Worm (Caenorhabditis elegans) whole organism, early embryonic: ENCODE data around the gene T22F3.12.

Source experiments
- ama-1 ChIP-seq: fragments of 150-350 bp; optimal IDR thresholded peaks from 2 replicates; lab custom pipeline; 2014
- ceh-36 ChIP-seq: sonication (generic microtip); optimal IDR thresholded peaks from 2 replicates; lab custom pipeline; 2016; ENCODE audit warnings: missing genetic modification characterization, inconsistent platforms, missing compliant biosample characterization
- ets-7 ChIP-seq: sonication (generic microtip); optimal IDR thresholded peaks from 2 replicates; lab custom pipeline; 2016; ENCODE audit warnings: missing genotype, missing genetic modification characterization, missing compliant biosample characterization
- flt-1 ChIP-seq: fragments of 200-800 bp; sonication (Bioruptor generic); IDR thresholded peaks from 2 replicates; pipeline ENCODE4 v1.3.6; 2022; ENCODE audit warnings: missing genetic modification characterization, missing compliant biosample characterization
- hnd-1 ChIP-seq: sonication (generic microtip); optimal IDR thresholded peaks from 2 replicates; lab custom pipeline; 2016; ENCODE audit warnings: missing genetic modification characterization, missing compliant biosample characterization
- tra-4 ChIP-seq: sonication (generic microtip); optimal IDR thresholded peaks from 2 replicates; lab custom pipeline; 2017; ENCODE audit warnings: missing genetic modification characterization, missing compliant biosample characterization

DNA sequence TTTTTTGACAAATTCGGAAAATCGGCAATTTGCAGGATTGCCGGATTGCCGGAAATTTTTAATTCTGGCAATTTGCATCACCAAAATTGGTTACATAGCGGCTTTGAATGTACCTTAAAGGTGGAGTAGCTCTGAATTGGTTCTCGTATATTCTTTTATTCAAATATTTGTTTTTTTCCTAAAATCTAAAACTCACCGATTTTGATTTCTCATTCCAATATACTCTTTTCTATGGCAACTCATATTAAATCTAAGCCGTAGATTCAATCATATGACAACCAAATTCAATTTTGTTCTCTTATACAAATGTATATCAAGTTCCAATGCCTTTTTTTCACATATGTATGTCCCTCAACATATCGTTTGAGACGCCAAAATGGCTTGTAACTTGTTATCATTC is 42.4 kb downstream of the T22F3.12 start, which contains the start of gene sri-21:
- no peak for TF ChIP-seq tra-4 (tag; lab: Kevin White, UChicago)
- no peak for TF ChIP-seq flt-1
- TF ChIP-seq ets-7 (tag; lab: Kevin White, UChicago): no peak
- no peak for TF ChIP-seq ama-1
- no peak for TF ChIP-seq hnd-1 (tag; lab: Kevin White, UChicago)
- no peak for TF ChIP-seq ceh-36 (tag; lab: Kevin White, UChicago)
